Fruit fly (Drosophila melanogaster): Measurements from ENCODE around the gene twin.

Gene twin

DNA sequence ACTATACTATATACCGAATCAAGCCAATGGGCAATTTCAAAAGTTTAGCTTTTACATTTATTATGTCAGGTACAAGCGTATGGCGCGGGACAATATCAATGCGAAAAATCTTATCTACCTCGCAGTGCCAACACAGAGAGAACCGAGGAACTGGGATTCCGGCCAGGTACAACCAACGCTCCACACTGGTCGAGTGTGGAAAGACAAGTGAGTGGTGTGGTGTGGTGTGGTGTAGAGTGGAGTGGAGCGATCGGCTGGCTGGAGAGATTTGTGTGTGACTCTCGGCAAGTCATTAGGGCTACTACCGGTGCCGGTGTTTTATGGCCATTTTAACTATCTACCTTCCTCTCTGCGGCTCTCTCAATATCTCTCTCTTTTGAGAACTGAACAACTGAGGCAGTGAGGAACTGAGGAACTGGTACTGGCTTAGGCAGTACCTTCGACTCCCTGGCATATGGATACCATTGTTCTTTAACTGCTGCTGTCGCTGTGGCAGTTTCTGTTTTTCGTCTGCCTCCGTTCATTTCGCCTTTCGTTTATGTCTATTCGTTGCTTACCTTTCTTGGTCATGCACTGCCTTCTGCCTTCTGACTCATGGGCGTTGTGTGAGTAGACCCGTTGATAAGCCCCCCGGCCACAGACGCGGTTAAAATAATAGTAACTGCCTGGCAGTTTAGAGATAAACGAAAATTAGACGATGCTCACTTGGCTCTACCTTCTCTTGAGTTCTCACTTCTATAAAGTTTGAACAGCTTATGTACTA is 37.7 kb upstream of the twin start (continued):
- TF ChIP-seq Dll (GFP tag; IDR thresholded peaks at IDR 0.05; ENCODE audit: partially characterized antibody) (peak; percentile 29; the same call in 1 of the 4 replicates), Mes4 (GFP tag; optimal IDR thresholded peaks at IDR 0.05) (peak; percentile 75), Max (GFP tag; optimal IDR thresholded peaks at IDR 0.05) (peak; percentile 86), ERR (GFP tag; optimal IDR thresholded peaks at IDR 0.05) (peak; percentile 89), CTCF (GFP tag; optimal IDR thresholded peaks at IDR 0.05) (no peak), CG10565 (GFP tag; optimal IDR thresholded peaks at IDR 0.05) (peak; percentile 12), unc-4 (GFP tag; IDR thresholded peaks at IDR 0.05; ENCODE audit: partially characterized antibody) (peak; percentile 39), Optix (GFP tag; IDR thresholded peaks at IDR 0.05) (peak; percentile 74), salm (tag; optimal IDR thresholded peaks at IDR 0.05) (peak; percentile 72), jumu (GFP tag; optimal IDR thresholded peaks at IDR 0.05) (peak; percentile 88), pb (GFP tag; optimal IDR thresholded peaks at IDR 0.05) (peak; percentile 78), sob (GFP tag; IDR thresholded peaks at IDR 0.05) (peak; percentile 88), zfh2 (GFP tag; optimal IDR thresholded peaks at IDR 0.05) (peak; percentile 95), sisA (GFP tag; IDR thresholded peaks at IDR 0.05) (peak; percentile 87), D19A (tag; optimal IDR thresholded peaks at IDR 0.05) (peak; percentile 85), sd (tag; optimal IDR thresholded peaks at IDR 0.05) (peak; percentile 56), Tbp (GFP tag; optimal IDR thresholded peaks at IDR 0.05) (no peak), CG1792 (GFP tag; optimal IDR thresholded peaks at IDR 0.05) (peak; percentile 83), Dref (GFP tag; IDR thresholded peaks at IDR 0.05) (peak; percentile 36; the same call in 1 of the 2 replicates), shn (GFP tag; optimal IDR thresholded peaks at IDR 0.05) (peak; percentile 78), CG31365 (tag; optimal IDR thresholded peaks at IDR 0.05) (peak; percentile 63), Elba2 (GFP tag; optimal IDR thresholded peaks at IDR 0.05) (no peak), CG1024 (GFP tag; IDR thresholded peaks at IDR 0.05) (peak; percentile 73), MTF-1 (GFP tag; optimal IDR thresholded peaks at IDR 0.05; ENCODE audit: borderline replicate concordance) (peak; percentile 85), ems (GFP tag; optimal IDR thresholded peaks at IDR 0.05) (peak; percentile 88), bbx (GFP tag; IDR thresholded peaks at IDR 0.05; ENCODE audit: partially characterized antibody) (0 out of 2 replicates have a peak, but pooled peaks have one; percentile 41), hth (optimal IDR thresholded peaks at IDR 0.05) (no peak), CG31224 (GFP tag; IDR thresholded peaks at IDR 0.05) (peak; percentile 81), CG12299 (tag; optimal IDR thresholded peaks at IDR 0.05) (peak; percentile 83), Doc3 (GFP tag; IDR thresholded peaks at IDR 0.05; ENCODE audit: partially characterized antibody) (no peak), mirr (GFP tag; optimal IDR thresholded peaks at IDR 0.05) (peak; percentile 22), grn (GFP tag; optimal IDR thresholded peaks at IDR 0.05) (peak; percentile 90), run (tag; optimal IDR thresholded peaks at IDR 0.05) (peak; percentile 73), caup (GFP tag; optimal IDR thresholded peaks at IDR 0.05; ENCODE audit: severe bottlenecking) (peak; percentile 87), otp (GFP tag; IDR thresholded peaks at IDR 0.05) (peak; percentile 91), pum (GFP tag; optimal IDR thresholded peaks at IDR 0.05) (peak; percentile 82), CG15011 (GFP tag; optimal IDR thresholded peaks at IDR 0.05) (peak; percentile 84), Meics (GFP tag; optimal IDR thresholded peaks at IDR 0.05) (peak; percentile 94), dati (GFP tag; IDR thresholded peaks at IDR 0.05) (0 out of 2 replicates have a peak, but pooled peaks have one; percentile 36), CG3726 (GFP tag; IDR thresholded peaks at IDR 0.05) (peak; percentile 80; the same call in 2 of the 3 replicates), CG14441 (GFP tag; IDR thresholded peaks at IDR 0.05) (peak; percentile 83), Hand (GFP tag; optimal IDR thresholded peaks at IDR 0.05) (peak; percentile 75), ap (GFP tag; IDR thresholded peaks at IDR 0.05) (peak; percentile 70), fru (optimal IDR thresholded peaks at IDR 0.05) (no peak), CG12104 (GFP tag; optimal IDR thresholded peaks at IDR 0.05) (peak; percentile 86), CG6791 (GFP tag; IDR thresholded peaks at IDR 0.05; ENCODE audit: partially characterized antibody) (no peak), pan (optimal IDR thresholded peaks at IDR 0.05) (no peak), pan (GFP tag; optimal IDR thresholded peaks at IDR 0.05 in 1 of 2, IDR thresholded peaks at IDR 0.05 in 1 of 2) (peak in 1 of 2 experiments; percentile 90), seq (GFP tag; IDR thresholded peaks at IDR 0.05) (no peak; the same call in 1 of the 2 replicates), prd (optimal IDR thresholded peaks at IDR 0.05) (no peak), prd (GFP tag; IDR thresholded peaks at IDR 0.05) (peak; percentile 94)
